Fruit fly (Drosophila melanogaster): Measurements from ENCODE around the gene CG9377.

The CG9377 gene

DNA sequence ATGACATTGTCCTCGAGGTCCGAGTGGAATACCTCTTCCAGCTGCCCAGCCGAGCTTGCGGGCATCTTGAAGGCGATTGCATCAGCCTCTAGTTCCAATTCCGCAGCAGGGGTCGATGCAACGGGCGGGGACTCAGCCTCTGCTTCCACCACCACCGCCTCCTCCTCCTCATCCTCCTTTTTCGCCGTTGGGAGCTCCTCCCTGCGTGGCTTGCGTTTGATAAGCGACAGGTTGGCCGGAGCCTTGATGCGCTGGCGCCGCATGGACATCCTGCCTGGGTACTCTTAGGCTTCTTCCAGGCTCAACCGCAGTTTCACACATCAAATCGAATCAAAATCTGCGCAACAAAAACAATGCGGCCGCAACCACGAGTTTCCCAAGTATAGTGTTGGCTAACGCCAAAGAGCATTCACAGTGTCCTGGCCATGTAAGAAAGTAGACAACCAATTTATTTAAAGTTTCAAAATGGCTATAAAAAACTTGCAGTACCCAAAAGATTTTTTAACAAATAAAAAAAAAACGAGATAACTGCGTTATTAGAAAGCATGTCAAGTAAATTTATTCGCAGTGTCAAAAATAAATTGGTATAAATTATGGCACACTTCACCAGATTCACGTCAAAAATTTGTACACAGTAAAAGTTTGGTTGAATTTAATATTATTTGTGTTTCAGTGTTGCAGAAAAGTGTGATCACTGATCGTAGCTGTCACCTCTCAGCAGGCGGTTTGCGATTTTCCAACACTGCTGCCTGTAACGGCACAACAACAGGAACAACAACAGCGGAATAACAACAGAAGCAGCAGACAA lies 12.3 kb upstream of the CG9377 start, which contains the start of the genes Bdp1 and CG6565 (continued):
- TF ChIP-seq CG3838 (GFP tag; optimal IDR thresholded peaks at IDR 0.05), result peak; percentile 95
- TF ChIP-seq Eip74EF (GFP tag; optimal IDR thresholded peaks at IDR 0.05), result peak in 1 of 2 experiments; percentile 88
- TF ChIP-seq CG14710 (tag; optimal IDR thresholded peaks at IDR 0.05), result peak; percentile 98
- peak; percentile 94 for TF ChIP-seq Fer3 (tag; optimal IDR thresholded peaks at IDR 0.05)
- peak; percentile 67; the same call in 1 of the 3 replicates for TF ChIP-seq sr (GFP tag; IDR thresholded peaks at IDR 0.05)
- peak; percentile 79 for TF ChIP-seq CG43689 (GFP tag; IDR thresholded peaks at IDR 0.05)
- peak; percentile 97 for TF ChIP-seq CG9215 (GFP tag; IDR thresholded peaks at IDR 0.05)
- peak; percentile 46 for TF ChIP-seq CG4707 (GFP tag; optimal IDR thresholded peaks at IDR 0.05)
- peak; percentile 98 for TF ChIP-seq phol (tag; optimal IDR thresholded peaks at IDR 0.05)
- peak; percentile 89 for TF ChIP-seq kni (GFP tag; optimal IDR thresholded peaks at IDR 0.05)
- TF ChIP-seq CG1792 (GFP tag; optimal IDR thresholded peaks at IDR 0.05), result peak; percentile 97
- peak; percentile 90 for TF ChIP-seq CG17328 (GFP tag; IDR thresholded peaks at IDR 0.05)
- peak; percentile 97 for TF ChIP-seq da (GFP tag; optimal IDR thresholded peaks at IDR 0.05)
- peak; percentile 98 for TF ChIP-seq tin (GFP tag; optimal IDR thresholded peaks at IDR 0.05)
- peak; percentile 93 for TF ChIP-seq CG10147 (GFP tag; optimal IDR thresholded peaks at IDR 0.05)
- peak; percentile 94 for TF ChIP-seq CG11723 (GFP tag; optimal IDR thresholded peaks at IDR 0.05)
- peak; percentile 90 for TF ChIP-seq gcm (GFP tag; optimal IDR thresholded peaks at IDR 0.05)
- TF ChIP-seq amos (GFP tag; IDR thresholded peaks at IDR 0.05; ENCODE audit: partially characterized antibody), result 0 out of 2 replicates have a peak, but pooled peaks have one; percentile 10
- TF ChIP-seq gsb (GFP tag; IDR thresholded peaks at IDR 0.05), result peak; percentile 89
- peak; percentile 70 for TF ChIP-seq mirr (GFP tag; optimal IDR thresholded peaks at IDR 0.05)
- peak; percentile 95; the same call in 1 of the 2 replicates for TF ChIP-seq CG8765 (GFP tag; IDR thresholded peaks at IDR 0.05)
- no peak for TF ChIP-seq Hr78 (GFP tag; optimal IDR thresholded peaks at IDR 0.05)
- no peak; the same call in 1 of the 2 replicates for TF ChIP-seq bbx (GFP tag; IDR thresholded peaks at IDR 0.05; ENCODE audit: partially characterized antibody)
- TF ChIP-seq CG7357 (GFP tag; IDR thresholded peaks at IDR 0.05), result peak; percentile 91
- peak; percentile 97 for TF ChIP-seq gro (GFP tag; optimal IDR thresholded peaks at IDR 0.05)
- TF ChIP-seq fd102C (GFP tag; optimal IDR thresholded peaks at IDR 0.05), result peak; percentile 80
- peak; percentile 98 for TF ChIP-seq Dad (GFP tag; optimal IDR thresholded peaks at IDR 0.05)
- TF ChIP-seq CG2712 (tag; optimal IDR thresholded peaks at IDR 0.05), result peak; percentile 96
- TF ChIP-seq CG14050 (GFP tag; IDR thresholded peaks at IDR 0.05), result peak; percentile 92
- TF ChIP-seq eyg (GFP tag; optimal IDR thresholded peaks at IDR 0.05), result peak; percentile 95
- peak; percentile 92 for TF ChIP-seq HLH3B (GFP tag; IDR thresholded peaks at IDR 0.05)
- peak; percentile 77 for TF ChIP-seq CG15479 (GFP tag; optimal IDR thresholded peaks at IDR 0.05)
- TF ChIP-seq bigmax (GFP tag; optimal IDR thresholded peaks at IDR 0.05), result peak; percentile 19
- TF ChIP-seq CG12769 (tag; optimal IDR thresholded peaks at IDR 0.05), result no peak
- TF ChIP-seq ci (GFP tag; IDR thresholded peaks at IDR 0.05), result peak; percentile 86
- peak; percentile 68; the same call in 1 of the 2 replicates for TF ChIP-seq bowl (GFP tag; IDR thresholded peaks at IDR 0.05)
- TF ChIP-seq fd96Cb (tag; optimal IDR thresholded peaks at IDR 0.05), result peak; percentile 97
- TF ChIP-seq Vsx1 (GFP tag; optimal IDR thresholded peaks at IDR 0.05), result peak; percentile 87
- TF ChIP-seq lola (GFP tag; optimal IDR thresholded peaks at IDR 0.05), result peak in 1 of 3 experiments; percentile 97
- TF ChIP-seq pum (GFP tag; optimal IDR thresholded peaks at IDR 0.05), result peak; percentile 99
- TF ChIP-seq fru (optimal IDR thresholded peaks at IDR 0.05), result no peak
- peak; percentile 99 for TF ChIP-seq pho (GFP tag; optimal IDR thresholded peaks at IDR 0.05)
- peak; percentile 96 for TF ChIP-seq CG1233 (GFP tag; optimal IDR thresholded peaks at IDR 0.05)
- peak; percentile 86 for TF ChIP-seq Oaz (GFP tag; IDR thresholded peaks at IDR 0.05)
- TF ChIP-seq CG15073 (GFP tag; optimal IDR thresholded peaks at IDR 0.05), result peak; percentile 85
- TF ChIP-seq CG31441 (GFP tag; IDR thresholded peaks at IDR 0.05), result peak; percentile 98
- TF ChIP-seq CrebB (tag; optimal IDR thresholded peaks at IDR 0.05), result peak; percentile 88
- TF ChIP-seq pb (GFP tag; optimal IDR thresholded peaks at IDR 0.05), result peak; percentile 97

All from whole organism, embryonic.